Worm (Caenorhabditis elegans) whole organism, late embryonic: ENCODE measurements around the gene Y24D9A.6.

ENCODE experiments used
- F13H6.1 ChIP-seq: sonication (generic microtip); optimal IDR thresholded peaks from 2 replicates; lab custom pipeline; 2016; ENCODE audit warnings: missing genetic modification characterization, missing compliant biosample characterization
- ahr-1 ChIP-seq: sonication (generic microtip); optimal IDR thresholded peaks from 2 replicates; lab custom pipeline; 2016; ENCODE audit warnings: missing genetic modification characterization, missing compliant biosample characterization
- ceh-18 ChIP-seq: sonication (generic microtip); optimal IDR thresholded peaks from 2 replicates; lab custom pipeline; 2016; ENCODE audit warnings: missing genetic modification characterization, missing compliant biosample characterization
- ceh-45 ChIP-seq: fragments of 200-800 bp; sonication (Bioruptor generic); IDR thresholded peaks from 2 replicates; pipeline ENCODE4 v1.3.6; 2022; ENCODE audit warnings: missing genetic modification reagents, missing genetic modification characterization, missing compliant biosample characterization
- dve-1 ChIP-seq: sonication (generic microtip); optimal IDR thresholded peaks from 2 replicates; lab custom pipeline; 2017; ENCODE audit warnings: antibody characterized with exemption, mild to moderate bottlenecking, missing genetic modification characterization, missing compliant biosample characterization
- elt-4 ChIP-seq: sonication (generic microtip); optimal IDR thresholded peaks from 2 replicates; lab custom pipeline; 2016; ENCODE audit warnings: missing genetic modification characterization, missing compliant biosample characterization
- fkh-10 ChIP-seq: fragments of 150-350 bp; optimal IDR thresholded peaks from 2 replicates; lab custom pipeline; 2014; ENCODE audit warnings: missing biosample characterization, missing genetic modification reagents, missing genetic modification characterization
- gmeb-2 ChIP-seq: sonication (generic microtip); optimal IDR thresholded peaks from 2 replicates; lab custom pipeline; 2016; ENCODE audit warnings: missing genetic modification characterization, inconsistent platforms, missing compliant biosample characterization
- lim-6 ChIP-seq: sonication (generic microtip); optimal IDR thresholded peaks from 2 replicates; lab custom pipeline; 2016; ENCODE audit warnings: missing genetic modification characterization, missing compliant biosample characterization
- madf-2 ChIP-seq: sonication (generic microtip); optimal IDR thresholded peaks from 2 replicates; lab custom pipeline; 2017; ENCODE audit warnings: missing genetic modification characterization, missing compliant biosample characterization
- mec-3 ChIP-seq: sonication (generic microtip); optimal IDR thresholded peaks from 2 replicates; lab custom pipeline; 2016; ENCODE audit warnings: borderline replicate concordance, missing genetic modification characterization, missing compliant biosample characterization
- pha-2 ChIP-seq: sonication (generic microtip); optimal IDR thresholded peaks from 2 replicates; lab custom pipeline; 2017; ENCODE audit warnings: mild to moderate bottlenecking, missing genetic modification characterization, missing compliant biosample characterization
- sdc-2 ChIP-seq: sonication (generic microtip); optimal IDR thresholded peaks from 2 replicates; lab custom pipeline; 2016; ENCODE audit warnings: missing genotype, missing genetic modification characterization, missing compliant biosample characterization
- sox-2 ChIP-seq: fragments of 200-800 bp; sonication (Bioruptor generic); IDR thresholded peaks from 2 replicates; pipeline ENCODE4 v1.3.6; 2022; ENCODE audit warnings: missing genetic modification reagents, missing genetic modification characterization, missing compliant biosample characterization

DNA sequence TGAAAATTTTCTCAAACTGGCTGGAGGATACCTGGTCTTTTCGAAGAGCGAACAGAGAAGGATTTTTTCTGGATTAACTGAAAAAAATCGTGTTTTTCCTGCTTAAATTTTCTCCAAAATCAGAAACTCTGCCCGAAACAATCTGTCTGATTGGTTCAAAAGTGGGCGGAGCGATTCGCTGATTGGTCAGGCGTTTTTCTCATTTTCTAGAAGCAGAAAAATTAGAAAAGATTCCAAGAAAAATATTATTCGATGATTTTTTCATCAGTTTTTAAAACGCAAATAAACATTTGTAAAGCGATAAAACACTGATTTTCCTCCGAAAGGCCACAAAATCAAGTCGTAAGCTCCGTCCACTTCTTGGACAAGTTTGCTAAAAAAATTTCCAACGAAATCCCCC, 1.3 kb downstream of the Y24D9A.6 start:
- TF ChIP-seq dve-1 (no peak), ahr-1 (tag; lab: Kevin White, UChicago) (no peak), ceh-18 (no peak), lim-6 (no peak), madf-2 (tag; lab: Kevin White, UChicago) (no peak), fkh-10 (no peak), mec-3 (tag; lab: Kevin White, UChicago) (no peak), gmeb-2 (tag; lab: Kevin White, UChicago) (no peak), sdc-2 (tag; lab: Kevin White, UChicago) (no peak), sox-2 (GFP tag; lab: Robert Waterston, UW) (no peak), F13H6.1 (tag; lab: Kevin White, UChicago) (no peak), ceh-45 (GFP tag; lab: Robert Waterston, UW) (no peak), pha-2 (no peak), elt-4 (tag; lab: Kevin White, UChicago) (no peak)
